Worm (Caenorhabditis elegans) whole organism, L1 larva: ENCODE data around the gene F11C7.2.
A peak's percentile ranks its signal among the peaks of the same experiment; 100 is the strongest.

ENCODE experiments used
- ceh-63 ChIP-seq: fragments of 200-800 bp; sonication (Bioruptor generic); optimal IDR thresholded peaks from 2 replicates; lab custom pipeline; 2018; ENCODE audit warnings: mild to moderate bottlenecking, missing genetic modification characterization, missing compliant biosample characterization
- ceh-82 ChIP-seq, 3 experiments: fragments of 150-350 bp in 1 of 3; sonication (generic microtip) in 2 of 3; optimal IDR thresholded peaks; 2 replicates each; lab custom pipeline; 2014 to 2017; ENCODE audit warnings: missing biosample characterization in 3 of 3, missing genetic modification characterization in 3 of 3
- egl-13 ChIP-seq: sonication (generic microtip); optimal IDR thresholded peaks from 2 replicates; lab custom pipeline; 2016; ENCODE audit warnings: missing genotype, missing genetic modification reagents, missing genetic modification characterization, missing compliant biosample characterization
- nhr-12 ChIP-seq: sonication (generic microtip); optimal IDR thresholded peaks from 2 replicates; lab custom pipeline; 2017; ENCODE audit warnings: missing biosample characterization, missing genetic modification characterization
- nhr-47 ChIP-seq: sonication (generic microtip); optimal IDR thresholded peaks from 2 replicates; lab custom pipeline; 2016; ENCODE audit warnings: mild to moderate bottlenecking, missing genetic modification characterization, moderate library complexity, missing compliant biosample characterization
- unc-130 ChIP-seq: fragments of 150-350 bp; optimal IDR thresholded peaks from 2 replicates; lab custom pipeline; 2017; ENCODE audit warnings: missing biosample characterization, missing genetic modification characterization, inconsistent platforms
- unc-98 ChIP-seq: fragments of 200-800 bp; sonication (Bioruptor generic); IDR thresholded peaks from 2 replicates; pipeline ENCODE4 v1.3.6; 2022; ENCODE audit warnings: missing genetic modification characterization, missing compliant biosample characterization
- zag-1 ChIP-seq: fragments of 150-350 bp; optimal IDR thresholded peaks from 2 replicates; lab custom pipeline; 2014; ENCODE audit warnings: missing biosample characterization, missing genetic modification characterization
- ztf-11 ChIP-seq, 2 experiments: sonication (generic microtip); optimal IDR thresholded peaks; 2 replicates each; lab custom pipeline; 2016 to 2017; ENCODE audit warnings: missing genetic modification characterization in 2 of 2, missing biosample characterization in 1 of 2, missing compliant biosample characterization in 1 of 2

ce11 chrX:17369514-17369913 is 27.1 kb upstream of the F11C7.2 start:
- TF ChIP-seq nhr-12, result no peak
- no peak for TF ChIP-seq ztf-11 (tag; optimal IDR thresholded peaks at IDR 0.05; lab: Kevin White, UChicago)
- TF ChIP-seq unc-130 (tag; lab: Kevin White, UChicago), result no peak
- TF ChIP-seq zag-1 (tag; lab: Kevin White, UChicago), result no peak
- no peak for TF ChIP-seq unc-98 (GFP tag; lab: Robert Waterston, UW)
- TF ChIP-seq ceh-63 (GFP tag; lab: Kevin White, UChicago), result no peak
- TF ChIP-seq egl-13 (tag; lab: Kevin White, UChicago), result no peak
- TF ChIP-seq nhr-47, result no peak
- TF ChIP-seq ceh-82 (tag; optimal IDR thresholded peaks at IDR 0.05; lab: Kevin White, UChicago), result peak in 1 of 3 experiments; percentile 14
